Fruit fly (Drosophila melanogaster) whole organism, embryonic: ENCODE results near the gene ash1.

Source experiments
- Atf6 ChIP-seq: fragments of 200-800 bp; sonication (Bioruptor generic); IDR thresholded peaks from 2 replicates; pipeline ENCODE4 v1.3.6; 2022; ENCODE audit warnings: missing biosample characterization, missing genetic modification characterization
- CG10431 ChIP-seq: fragments of 200-800 bp; sonication (Bioruptor generic); optimal IDR thresholded peaks from 3 replicates; lab custom pipeline; 2018; ENCODE audit warnings: missing biosample characterization, mild to moderate bottlenecking, missing genetic modification characterization
- CG11504 ChIP-seq: fragments of 200-800 bp; sonication (Bioruptor generic); optimal IDR thresholded peaks from 3 replicates; lab custom pipeline; 2019; ENCODE audit warnings: missing biosample characterization, mild to moderate bottlenecking, missing genetic modification characterization, moderate library complexity
- CG12299 ChIP-seq: fragments of 200-800 bp; sonication (Bioruptor generic); optimal IDR thresholded peaks from 2 replicates; lab custom pipeline; 2018; ENCODE audit warnings: missing biosample characterization, mild to moderate bottlenecking, missing genetic modification characterization
- CG12659 ChIP-seq: fragments of 200-800 bp; sonication (Bioruptor generic); optimal IDR thresholded peaks from 3 replicates; lab custom pipeline; 2017; ENCODE audit warnings: mild to moderate bottlenecking, missing biosample characterization, missing genetic modification reagents, missing genetic modification characterization
- CG12769 ChIP-seq: fragments of 200-800 bp; sonication (Bioruptor generic); optimal IDR thresholded peaks from 2 replicates; lab custom pipeline; 2019; ENCODE audit warnings: missing biosample characterization, mild to moderate bottlenecking, missing genetic modification characterization, moderate library complexity
- CG12942 ChIP-seq: fragments of 200-800 bp; sonication (Bioruptor generic); optimal IDR thresholded peaks from 3 replicates; lab custom pipeline; 2016; ENCODE audit warnings: missing biosample characterization, missing genetic modification characterization
- CG15269 ChIP-seq: fragments of 200-800 bp; sonication (Bioruptor generic); optimal IDR thresholded peaks from 2 replicates; lab custom pipeline; 2018; ENCODE audit warnings: missing biosample characterization, mild to moderate bottlenecking, missing genetic modification characterization, moderate library complexity
- CG15479 ChIP-seq: fragments of 200-800 bp; sonication (Bioruptor generic); optimal IDR thresholded peaks from 3 replicates; lab custom pipeline; 2019; ENCODE audit warnings: missing biosample characterization, mild to moderate bottlenecking, missing genetic modification characterization, moderate library complexity
- CG1603 ChIP-seq: fragments of 200-800 bp; sonication (Bioruptor generic); optimal IDR thresholded peaks from 2 replicates; lab custom pipeline; 2019; ENCODE audit warnings: missing biosample characterization, mild to moderate bottlenecking, missing genetic modification characterization, moderate library complexity
- CG16863 ChIP-seq: fragments of 200-800 bp; sonication (Bioruptor generic); optimal IDR thresholded peaks from 3 replicates; lab custom pipeline; 2016; ENCODE audit warnings: missing biosample characterization, missing genetic modification characterization
- CG2678 ChIP-seq: fragments of 200-800 bp; sonication (Bioruptor generic); optimal IDR thresholded peaks from 3 replicates; lab custom pipeline; 2019; ENCODE audit warnings: missing biosample characterization, mild to moderate bottlenecking, missing genetic modification characterization, moderate library complexity
- CG33557 ChIP-seq: fragments of 200-800 bp; sonication (Bioruptor generic); optimal IDR thresholded peaks from 2 replicates; lab custom pipeline; 2019; ENCODE audit warnings: missing biosample characterization, mild to moderate bottlenecking, missing genetic modification characterization, moderate library complexity
- CG3407 ChIP-seq: fragments of 200-800 bp; sonication (Bioruptor generic); optimal IDR thresholded peaks from 2 replicates; lab custom pipeline; 2018; ENCODE audit warnings: missing biosample characterization, mild to moderate bottlenecking, missing genetic modification characterization
- CG34224 ChIP-seq: fragments of 200-800 bp; sonication (Bioruptor generic); IDR thresholded peaks from 3 replicates; pipeline ENCODE4 v1.3.6; 2022; ENCODE audit warnings: missing biosample characterization, missing genetic modification characterization; ENCODE audit not compliant: partially characterized antibody
- CG4328 ChIP-seq: fragments of 200-800 bp; sonication (Bioruptor generic); optimal IDR thresholded peaks from 3 replicates; lab custom pipeline; 2017; ENCODE audit warnings: missing biosample characterization, missing genetic modification reagents, missing genetic modification characterization
- CG4707 ChIP-seq: fragments of 200-800 bp; sonication (Bioruptor generic); optimal IDR thresholded peaks from 2 replicates; lab custom pipeline; 2018; ENCODE audit warnings: missing biosample characterization, mild to moderate bottlenecking, missing genetic modification characterization, moderate library complexity
- CG6813 ChIP-seq: fragments of 200-800 bp; sonication (Bioruptor generic); optimal IDR thresholded peaks from 2 replicates; lab custom pipeline; 2017; ENCODE audit warnings: missing biosample characterization, missing genetic modification characterization, mild to moderate bottlenecking, moderate library complexity, missing genetic modification reagents
- CG7839 ChIP-seq: fragments of 200-800 bp; sonication (Bioruptor generic); optimal IDR thresholded peaks from 3 replicates; lab custom pipeline; 2018; ENCODE audit warnings: missing biosample characterization, mild to moderate bottlenecking, missing genetic modification characterization, moderate library complexity
- CG7928 ChIP-seq: fragments of 200-800 bp; sonication (Bioruptor generic); optimal IDR thresholded peaks from 2 replicates; lab custom pipeline; 2017; ENCODE audit warnings: missing biosample characterization, mild to moderate bottlenecking, missing genetic modification characterization
- CG8924 ChIP-seq: fragments of 200-800 bp; optimal IDR thresholded peaks from 3 replicates; lab custom pipeline; 2019; ENCODE audit warnings: missing biosample characterization, mild to moderate bottlenecking, missing genetic modification characterization, moderate library complexity
- CoRest ChIP-seq: fragments of 200-800 bp; sonication (Bioruptor generic); optimal IDR thresholded peaks from 3 replicates; lab custom pipeline; 2018; ENCODE audit warnings: missing biosample characterization, mild to moderate bottlenecking, missing genetic modification characterization, moderate library complexity
- CrebB ChIP-seq: fragments of 200-800 bp; sonication (Bioruptor generic); optimal IDR thresholded peaks from 3 replicates; lab custom pipeline; 2018; ENCODE audit warnings: missing biosample characterization, mild to moderate bottlenecking, missing genetic modification characterization
- E2f2 ChIP-seq: fragments of 200-800 bp; sonication (Bioruptor generic); IDR thresholded peaks from 2 replicates; pipeline ENCODE4 v1.3.6; 2022; ENCODE audit warnings: missing biosample characterization, missing genetic modification characterization
- HLH54F ChIP-seq: fragments of 200-800 bp; sonication (Bioruptor generic); optimal IDR thresholded peaks from 3 replicates; lab custom pipeline; 2016; ENCODE audit warnings: missing biosample characterization, missing genetic modification characterization
- Hr3 ChIP-seq: fragments of 200-800 bp; sonication (Bioruptor generic); optimal IDR thresholded peaks from 3 replicates; lab custom pipeline; 2016; ENCODE audit warnings: missing biosample characterization, missing genetic modification characterization
- Hr78 ChIP-seq, 2 experiments: fragments of 200-800 bp in 1 of 2; fragments of >200 bp in 1 of 2; sonication (Bioruptor generic) in 1 of 2; optimal IDR thresholded peaks; 2 replicates each; lab custom pipeline; 2017 to 2019; ENCODE audit warnings: missing biosample characterization in 2 of 2, missing genetic modification characterization in 2 of 2, mild to moderate bottlenecking in 1 of 2, moderate library complexity in 1 of 2
- Lhr ChIP-seq: fragments of 200-800 bp; sonication (Bioruptor generic); optimal IDR thresholded peaks from 3 replicates; lab custom pipeline; 2017; ENCODE audit warnings: mild to moderate bottlenecking, missing biosample characterization, missing genetic modification reagents, missing genetic modification characterization
- Lpt ChIP-seq: fragments of >200 bp; optimal IDR thresholded peaks from 2 replicates; lab custom pipeline; 2018; ENCODE audit warnings: missing biosample characterization, missing genetic modification characterization
- MTF-1 ChIP-seq: fragments of 200-800 bp; sonication (Bioruptor generic); optimal IDR thresholded peaks from 2 replicates; lab custom pipeline; 2018; ENCODE audit warnings: missing biosample characterization, mild to moderate bottlenecking, missing genetic modification characterization, borderline replicate concordance
- Med ChIP-seq: fragments of 200-800 bp; sonication (Bioruptor generic); peaks from one replicate; lab custom pipeline; 2016; ENCODE audit warnings: missing biosample characterization, missing genetic modification characterization, mild to moderate bottlenecking, inconsistent platforms, moderate library complexity
- Mrtf ChIP-seq: fragments of 200-800 bp; sonication (Bioruptor generic); IDR thresholded peaks from 3 replicates; pipeline ENCODE4 v1.3.6; 2022; ENCODE audit warnings: missing biosample characterization, missing genetic modification characterization
- Vsx1 ChIP-seq: fragments of 200-800 bp; sonication (Bioruptor generic); optimal IDR thresholded peaks from 2 replicates; lab custom pipeline; 2017; ENCODE audit warnings: missing biosample characterization, mild to moderate bottlenecking, missing genetic modification characterization, missing genetic modification reagents
- ato ChIP-seq: fragments of 200-800 bp; sonication (Bioruptor generic); IDR thresholded peaks from 2 replicates; pipeline ENCODE4 v1.3.6; 2022; ENCODE audit warnings: missing biosample characterization, missing genetic modification characterization; ENCODE audit not compliant: partially characterized antibody
- bab2 ChIP-seq: fragments of 200-800 bp; sonication (Bioruptor generic); optimal IDR thresholded peaks from 2 replicates; lab custom pipeline; 2016; ENCODE audit warnings: missing biosample characterization, missing genetic modification characterization
- caup ChIP-seq: fragments of 200-800 bp; sonication (Bioruptor generic); optimal IDR thresholded peaks from 3 replicates; lab custom pipeline; 2017; ENCODE audit warnings: missing biosample characterization, mild to moderate bottlenecking, missing genetic modification characterization, moderate library complexity; ENCODE audit not compliant: severe bottlenecking
- crol ChIP-seq: fragments of 200-800 bp; sonication (Bioruptor generic); IDR thresholded peaks from 2 replicates; pipeline ENCODE4 v1.3.6; 2022; ENCODE audit warnings: missing biosample characterization, missing genetic modification characterization
- dmrt11E ChIP-seq: fragments of 200-800 bp; sonication (Bioruptor generic); optimal IDR thresholded peaks from 3 replicates; lab custom pipeline; 2018; ENCODE audit warnings: missing biosample characterization, mild to moderate bottlenecking, missing genetic modification characterization, moderate library complexity
- eve ChIP-seq, 2 experiments: fragments of >200 bp; optimal IDR thresholded peaks; 2 replicates each; lab custom pipeline; 2017; ENCODE audit warnings: missing biosample characterization in 2 of 2, missing genetic modification characterization in 2 of 2
- gcm2 ChIP-seq: fragments of 200-800 bp; sonication (Bioruptor generic); optimal IDR thresholded peaks from 2 replicates; lab custom pipeline; 2016; ENCODE audit warnings: missing biosample characterization, missing genetic modification characterization
- grau ChIP-seq: fragments of 200-800 bp; optimal IDR thresholded peaks from 3 replicates; lab custom pipeline; 2019; ENCODE audit warnings: missing biosample characterization, mild to moderate bottlenecking, missing genetic modification characterization, moderate library complexity
- lov ChIP-seq, 2 experiments: fragments of 200-800 bp in 1 of 2; fragments of >200 bp in 1 of 2; sonication (Bioruptor generic) in 1 of 2; IDR thresholded peaks in 1 of 2; optimal IDR thresholded peaks in 1 of 2; 2 replicates in 1 of 2; 3 replicates in 1 of 2; pipeline versions ENCODE4 v1.3.6 to Lab custom; 2017 to 2022; ENCODE audit warnings: missing biosample characterization in 1 of 2, missing genetic modification characterization in 1 of 2
- mld ChIP-seq: fragments of 200-800 bp; sonication (Bioruptor generic); IDR thresholded peaks from 3 replicates; pipeline ENCODE4 v1.3.6; 2022; ENCODE audit warnings: missing biosample characterization, missing genetic modification characterization; ENCODE audit not compliant: partially characterized antibody
- nmo ChIP-seq: fragments of 200-800 bp; sonication (Bioruptor generic); optimal IDR thresholded peaks from 2 replicates; lab custom pipeline; 2018; ENCODE audit warnings: missing biosample characterization, mild to moderate bottlenecking, missing genetic modification characterization, moderate library complexity
- slbo ChIP-seq: fragments of 200-800 bp; sonication (Bioruptor generic); IDR thresholded peaks from 2 replicates; pipeline ENCODE4 v1.3.6; 2022; ENCODE audit warnings: missing biosample characterization, missing genetic modification characterization
- sug ChIP-seq: fragments of 200-800 bp; optimal IDR thresholded peaks from 2 replicates; lab custom pipeline; 2019; ENCODE audit warnings: missing biosample characterization, mild to moderate bottlenecking, missing genetic modification characterization, moderate library complexity
- unpg ChIP-seq: fragments of 200-800 bp; sonication (Bioruptor generic); optimal IDR thresholded peaks from 3 replicates; lab custom pipeline; 2018; ENCODE audit warnings: missing biosample characterization, mild to moderate bottlenecking, missing genetic modification characterization, moderate library complexity
- zen2 ChIP-seq: fragments of 200-800 bp; sonication (Bioruptor generic); IDR thresholded peaks from 3 replicates; pipeline ENCODE4 v1.3.6; 2022; ENCODE audit warnings: missing biosample characterization, missing genetic modification characterization; ENCODE audit not compliant: partially characterized antibody

Gene ash1

DNA sequence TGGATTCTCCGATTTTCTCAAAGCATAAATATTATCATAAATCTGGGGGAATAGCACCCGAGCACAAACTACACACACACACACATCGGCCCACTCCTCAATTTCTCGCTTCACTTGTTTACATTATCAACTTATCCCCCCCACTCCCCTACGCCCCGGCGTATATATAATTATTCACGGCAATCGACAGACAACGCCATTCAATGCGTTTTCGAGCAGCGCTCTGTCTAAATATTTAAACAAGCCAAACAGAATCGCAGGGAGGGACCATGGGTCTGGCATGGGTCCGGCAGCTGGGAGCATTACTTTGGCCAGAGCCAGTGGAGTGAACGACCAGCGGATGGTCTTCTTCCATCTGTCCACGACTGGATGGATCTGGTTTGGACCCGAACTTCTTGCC is 22.9 kb downstream of the ash1 start (continued):
- peak; percentile 75 for TF ChIP-seq CG12769 (tag; lab: Kevin White, UChicago)
- no peak for TF ChIP-seq lov (optimal IDR thresholded peaks at IDR 0.05; lab: Kevin White, UChicago)
- no peak for TF ChIP-seq lov (GFP tag; IDR thresholded peaks at IDR 0.05; lab: Robert Waterston, UW)
- TF ChIP-seq bab2 (GFP tag; lab: Kevin White, UChicago) = peak; percentile 66
- no peak for TF ChIP-seq mld (GFP tag; lab: Robert Waterston, UW)
- no peak for TF ChIP-seq Hr3
- TF ChIP-seq CG7839 (tag; lab: Kevin White, UChicago) = peak; percentile 0
- TF ChIP-seq dmrt11E (tag; lab: Kevin White, UChicago) = peak; percentile 10
- no peak for TF ChIP-seq Mrtf (GFP tag; lab: Robert Waterston, UW)
- peak; percentile 40 for TF ChIP-seq sug (tag; lab: Kevin White, UChicago)
- no peak for TF ChIP-seq slbo (GFP tag; lab: Robert Waterston, UW)
- peak; percentile 86 for TF ChIP-seq Med (GFP tag; lab: Kevin White, UChicago)
- TF ChIP-seq E2f2 (GFP tag; lab: Robert Waterston, UW) = peak; percentile 24; the same call in 1 of the 2 replicates
- peak in 1 of 2 experiments; percentile 33 for TF ChIP-seq Hr78 (GFP tag; optimal IDR thresholded peaks at IDR 0.05; lab: Kevin White, UChicago)
- no peak for TF ChIP-seq gcm2 (GFP tag; lab: Kevin White, UChicago)
- peak; percentile 5 for TF ChIP-seq CG15269 (tag; lab: Kevin White, UChicago)
- no peak for TF ChIP-seq zen2 (GFP tag; lab: Robert Waterston, UW)
- peak; percentile 17 for TF ChIP-seq CG16863 (GFP tag; lab: Kevin White, UChicago)
- peak; percentile 58 for TF ChIP-seq CG33557 (GFP tag; lab: Kevin White, UChicago)
- no peak for TF ChIP-seq CG12659
- peak; percentile 21 for TF ChIP-seq CG8924
- peak; percentile 73 for TF ChIP-seq CG1603
- TF ChIP-seq CG10431 = peak; percentile 47
- TF ChIP-seq Lpt (GFP tag; lab: Kevin White, UChicago) = no peak
- no peak for TF ChIP-seq eve (GFP tag; optimal IDR thresholded peaks at IDR 0.05; lab: Kevin White, UChicago)
- TF ChIP-seq CG4328 (GFP tag; lab: Kevin White, UChicago) = peak; percentile 52
- peak; percentile 21 for TF ChIP-seq Vsx1 (GFP tag; lab: Kevin White, UChicago)
- TF ChIP-seq CG15479 (GFP tag; lab: Kevin White, UChicago) = no peak
- TF ChIP-seq CG2678 = peak; percentile 49
- TF ChIP-seq CG12299 (tag; lab: Kevin White, UChicago) = peak; percentile 16
- TF ChIP-seq Atf6 (GFP tag; lab: Robert Waterston, UW) = no peak
- peak; percentile 68 for TF ChIP-seq CG3407 (GFP tag; lab: Kevin White, UChicago)
- TF ChIP-seq ato (GFP tag; lab: Robert Waterston, UW) = no peak
- TF ChIP-seq Lhr (GFP tag; lab: Kevin White, UChicago) = peak; percentile 18
- TF ChIP-seq crol (GFP tag; lab: Robert Waterston, UW) = peak; percentile 84
- TF ChIP-seq grau (tag; lab: Kevin White, UChicago) = peak; percentile 5
- TF ChIP-seq unpg (GFP tag; lab: Kevin White, UChicago) = peak; percentile 53
- TF ChIP-seq CG34224 (GFP tag; lab: Robert Waterston, UW) = no peak
- TF ChIP-seq HLH54F (GFP tag; lab: Kevin White, UChicago) = peak; percentile 18
- TF ChIP-seq MTF-1 = peak; percentile 69
- no peak for TF ChIP-seq CG12942
- peak; percentile 34 for TF ChIP-seq caup (GFP tag; lab: Kevin White, UChicago)
- peak; percentile 57 for TF ChIP-seq CrebB (tag; lab: Kevin White, UChicago)
- TF ChIP-seq nmo (GFP tag; lab: Kevin White, UChicago) = peak; percentile 11
- TF ChIP-seq CG7928 (GFP tag; lab: Kevin White, UChicago) = no peak
- TF ChIP-seq CG11504 = peak; percentile 36
- peak; percentile 67 for TF ChIP-seq CG4707 (GFP tag; lab: Kevin White, UChicago)
- TF ChIP-seq CoRest = peak; percentile 13
- TF ChIP-seq CG6813 = peak; percentile 62
